Worm (Caenorhabditis elegans) whole organism, early embryonic: ENCODE measurements around the gene kin-20.
A peak's percentile ranks its signal among the peaks of the same experiment; 100 is the strongest.

Experiments used
- B0310.2 ChIP-seq: sonication (generic microtip); optimal IDR thresholded peaks from 2 replicates; lab custom pipeline; 2016; ENCODE audit warnings: mild to moderate bottlenecking, missing genetic modification characterization, missing compliant biosample characterization
- F13C5.2 ChIP-seq: sonication (generic microtip); optimal IDR thresholded peaks from 2 replicates; lab custom pipeline; 2017; ENCODE audit warnings: mild to moderate bottlenecking, missing genetic modification characterization, inconsistent platforms, missing compliant biosample characterization
- aly-1 ChIP-seq: sonication (generic microtip); optimal IDR thresholded peaks from 2 replicates; lab custom pipeline; 2016; ENCODE audit warnings: missing genetic modification characterization, missing compliant biosample characterization
- ama-1 ChIP-seq: fragments of 150-350 bp; optimal IDR thresholded peaks from 2 replicates; lab custom pipeline; 2014
- ceh-13 ChIP-seq: fragments of 200-800 bp; sonication (Bioruptor generic); optimal IDR thresholded peaks from 2 replicates; lab custom pipeline; 2018; ENCODE audit warnings: mild to moderate bottlenecking, missing genetic modification characterization, missing compliant biosample characterization
- ceh-36 ChIP-seq: sonication (generic microtip); optimal IDR thresholded peaks from 2 replicates; lab custom pipeline; 2016; ENCODE audit warnings: missing genetic modification characterization, inconsistent platforms, missing compliant biosample characterization
- ets-7 ChIP-seq: sonication (generic microtip); optimal IDR thresholded peaks from 2 replicates; lab custom pipeline; 2016; ENCODE audit warnings: missing genotype, missing genetic modification characterization, missing compliant biosample characterization
- flt-1 ChIP-seq: fragments of 200-800 bp; sonication (Bioruptor generic); IDR thresholded peaks from 2 replicates; pipeline ENCODE4 v1.3.6; 2022; ENCODE audit warnings: missing genetic modification characterization, missing compliant biosample characterization
- hmbx-1 ChIP-seq: sonication (generic microtip); optimal IDR thresholded peaks from 2 replicates; lab custom pipeline; 2016; ENCODE audit warnings: mild to moderate bottlenecking, missing genetic modification characterization, missing compliant biosample characterization
- hmg-4 ChIP-seq: fragments of 200-800 bp; sonication (Bioruptor generic); optimal IDR thresholded peaks from 2 replicates; lab custom pipeline; 2018; ENCODE audit warnings: mild to moderate bottlenecking, missing genetic modification characterization, missing compliant biosample characterization
- hnd-1 ChIP-seq: sonication (generic microtip); optimal IDR thresholded peaks from 2 replicates; lab custom pipeline; 2016; ENCODE audit warnings: missing genetic modification characterization, missing compliant biosample characterization
- pes-1 ChIP-seq: fragments of 200-800 bp; sonication (Bioruptor generic); IDR thresholded peaks from 2 replicates; pipeline ENCODE4 v1.3.6; 2022; ENCODE audit warnings: missing genetic modification reagents, missing genetic modification characterization, missing compliant biosample characterization
- scrt-1 ChIP-seq: fragments of 200-800 bp; sonication (Bioruptor generic); IDR thresholded peaks from 2 replicates; pipeline ENCODE4 v1.3.6; 2022; ENCODE audit warnings: missing genetic modification characterization, missing compliant biosample characterization
- sea-1 ChIP-seq: fragments of 200-800 bp; sonication (Bioruptor generic); conservative IDR thresholded peaks from 2 replicates; pipeline ENCODE4 v1.3.6; 2022; ENCODE audit warnings: missing genetic modification characterization, missing compliant biosample characterization
- tbx-11 ChIP-seq: fragments of 200-800 bp; sonication (Bioruptor generic); IDR thresholded peaks from 2 replicates; pipeline ENCODE4 v1.3.6; 2022; ENCODE audit warnings: missing genetic modification characterization, missing compliant biosample characterization
- tbx-37 ChIP-seq: fragments of 200-800 bp; sonication (Bioruptor generic); conservative IDR thresholded peaks from 2 replicates; pipeline ENCODE4 v1.3.6; 2022; ENCODE audit warnings: missing genetic modification reagents, missing genetic modification characterization, missing compliant biosample characterization
- tra-4 ChIP-seq: sonication (generic microtip); optimal IDR thresholded peaks from 2 replicates; lab custom pipeline; 2017; ENCODE audit warnings: missing genetic modification characterization, missing compliant biosample characterization

Gene kin-20

ce11 chrX:15276241-15276640 is 1.3 kb downstream of the kin-20 start:
- TF ChIP-seq aly-1 (tag; lab: Kevin White, UChicago) = no peak
- no peak for TF ChIP-seq ceh-36 (tag; lab: Kevin White, UChicago)
- TF ChIP-seq B0310.2 = no peak
- TF ChIP-seq ama-1 (lab: Kevin White, UChicago) = no peak
- TF ChIP-seq tra-4 (tag; lab: Kevin White, UChicago) = no peak
- no peak for TF ChIP-seq ceh-13
- TF ChIP-seq hnd-1 (tag; lab: Kevin White, UChicago) = no peak
- TF ChIP-seq F13C5.2 (tag; lab: Kevin White, UChicago) = no peak
- TF ChIP-seq tbx-11 = no peak
- no peak for TF ChIP-seq flt-1 (GFP tag; lab: Robert Waterston, UW)
- TF ChIP-seq scrt-1 (GFP tag; lab: Robert Waterston, UW) = no peak
- TF ChIP-seq ets-7 (tag; lab: Kevin White, UChicago) = no peak
- no peak for TF ChIP-seq sea-1
- TF ChIP-seq hmbx-1 (tag; lab: Kevin White, UChicago) = no peak

- no peak for TF ChIP-seq tbx-11
- no peak for TF ChIP-seq ceh-13
- peak; percentile 58 for TF ChIP-seq aly-1 (tag; lab: Kevin White, UChicago)
- TF ChIP-seq pes-1 = no peak
- no peak for TF ChIP-seq ets-7 (tag; lab: Kevin White, UChicago)
- no peak for TF ChIP-seq hmbx-1 (tag; lab: Kevin White, UChicago)
- TF ChIP-seq sea-1 = no peak
- no peak for TF ChIP-seq ceh-36 (tag; lab: Kevin White, UChicago)
- TF ChIP-seq tbx-37 (GFP tag; lab: Robert Waterston, UW) = no peak
- no peak for TF ChIP-seq ama-1 (lab: Kevin White, UChicago)
- TF ChIP-seq scrt-1 (GFP tag; lab: Robert Waterston, UW) = no peak
- peak; percentile 72 for TF ChIP-seq B0310.2
- no peak for TF ChIP-seq flt-1 (GFP tag; lab: Robert Waterston, UW)
- TF ChIP-seq hnd-1 (tag; lab: Kevin White, UChicago) = no peak
- peak; percentile 60 for TF ChIP-seq F13C5.2 (tag; lab: Kevin White, UChicago)
- no peak for TF ChIP-seq tra-4 (tag; lab: Kevin White, UChicago)
- peak; percentile 80 for TF ChIP-seq hmg-4 (GFP tag; lab: Kevin White, UChicago)
Measured at ce11 chrX:15274827-15275761, 2.5 kb downstream of the kin-20 start.

- no peak for TF ChIP-seq B0310.2
- no peak for TF ChIP-seq tra-4 (tag; lab: Kevin White, UChicago)
- no peak for TF ChIP-seq sea-1
- no peak for TF ChIP-seq ama-1 (lab: Kevin White, UChicago)
- TF ChIP-seq hnd-1 (tag; lab: Kevin White, UChicago) = no peak
- TF ChIP-seq scrt-1 (GFP tag; lab: Robert Waterston, UW) = no peak
- no peak for TF ChIP-seq aly-1 (tag; lab: Kevin White, UChicago)
- no peak for TF ChIP-seq hmg-4 (GFP tag; lab: Kevin White, UChicago)
- no peak for TF ChIP-seq tbx-11
- TF ChIP-seq ceh-13 = no peak
- TF ChIP-seq pes-1 = no peak
- TF ChIP-seq tbx-37 (GFP tag; lab: Robert Waterston, UW) = no peak
Measured at ce11 chrX:15274079-15274478, 3.5 kb downstream of the kin-20 start.

ce11 chrX:15272925-15273324 is 4.6 kb downstream of the kin-20 start:
- TF ChIP-seq ama-1 (lab: Kevin White, UChicago) = peak; percentile 16
- no peak for TF ChIP-seq tbx-11
- TF ChIP-seq F13C5.2 (tag; lab: Kevin White, UChicago) = no peak
- TF ChIP-seq sea-1 = no peak
- no peak for TF ChIP-seq hmbx-1 (tag; lab: Kevin White, UChicago)
- no peak for TF ChIP-seq scrt-1 (GFP tag; lab: Robert Waterston, UW)

ce11 chrX:15270656-15271055 is 6.9 kb downstream of the kin-20 start:
- no peak for TF ChIP-seq F13C5.2 (tag; lab: Kevin White, UChicago)
- TF ChIP-seq flt-1 (GFP tag; lab: Robert Waterston, UW) = no peak
- TF ChIP-seq hmg-4 (GFP tag; lab: Kevin White, UChicago) = no peak
- TF ChIP-seq tbx-11 = no peak
- no peak for TF ChIP-seq ceh-36 (tag; lab: Kevin White, UChicago)
- no peak for TF ChIP-seq pes-1
- no peak for TF ChIP-seq tbx-37 (GFP tag; lab: Robert Waterston, UW)
- no peak for TF ChIP-seq ama-1 (lab: Kevin White, UChicago)
- no peak for TF ChIP-seq B0310.2
- no peak for TF ChIP-seq hmbx-1 (tag; lab: Kevin White, UChicago)
- TF ChIP-seq tra-4 (tag; lab: Kevin White, UChicago) = no peak
- no peak for TF ChIP-seq hnd-1 (tag; lab: Kevin White, UChicago)
- TF ChIP-seq scrt-1 (GFP tag; lab: Robert Waterston, UW) = no peak
- TF ChIP-seq ets-7 (tag; lab: Kevin White, UChicago) = no peak
- no peak for TF ChIP-seq aly-1 (tag; lab: Kevin White, UChicago)
- no peak for TF ChIP-seq ceh-13
- TF ChIP-seq sea-1 = no peak

- TF ChIP-seq tbx-11 = no peak
- TF ChIP-seq ama-1 (lab: Kevin White, UChicago) = no peak
Measured at ce11 chrX:15268461-15268860, 9.1 kb downstream of the kin-20 start.

- TF ChIP-seq F13C5.2 (tag; lab: Kevin White, UChicago) (no peak), hmg-4 (GFP tag; lab: Kevin White, UChicago) (no peak), hnd-1 (tag; lab: Kevin White, UChicago) (no peak), ceh-13 (no peak), ets-7 (tag; lab: Kevin White, UChicago) (peak; percentile 55)
Measured at ce11 chrX:15264593-15264992, 13.0 kb downstream of the kin-20 start.
